Worm (Caenorhabditis elegans) whole organism, L2 larva: Measurements from ENCODE around the gene W08E12.2.

Experiments
- C34F6.9 ChIP-seq: fragments of 150-350 bp; optimal IDR thresholded peaks from 2 replicates; lab custom pipeline; 2014; ENCODE audit warnings: missing biosample characterization, missing genetic modification characterization
- ZK546.5 ChIP-seq: sonication (generic microtip); optimal IDR thresholded peaks from 2 replicates; lab custom pipeline; 2017; ENCODE audit warnings: missing biosample characterization, missing genetic modification characterization
- ceh-16 ChIP-seq: fragments of 150-350 bp; optimal IDR thresholded peaks from 2 replicates; lab custom pipeline; 2014; ENCODE audit warnings: missing biosample characterization, missing genetic modification characterization
- ceh-82 ChIP-seq: fragments of 150-350 bp; optimal IDR thresholded peaks from 2 replicates; lab custom pipeline; 2014; ENCODE audit warnings: missing biosample characterization, missing genetic modification characterization
- elt-1 ChIP-seq: fragments of 150-350 bp; optimal IDR thresholded peaks from 2 replicates; lab custom pipeline; 2014; ENCODE audit warnings: missing biosample characterization, missing genetic modification characterization
- fos-1 ChIP-seq: fragments of 150-350 bp; optimal IDR thresholded peaks from 2 replicates; lab custom pipeline; 2014; ENCODE audit warnings: missing biosample characterization, missing genetic modification characterization
- mdl-1 ChIP-seq, 2 experiments: fragments of 150-350 bp in 1 of 2; sonication (generic microtip) in 1 of 2; optimal IDR thresholded peaks; 2 replicates each; lab custom pipeline; 2017; ENCODE audit warnings: missing biosample characterization in 2 of 2, missing genetic modification characterization in 2 of 2
- nhr-11 ChIP-seq: fragments of 150-350 bp; optimal IDR thresholded peaks from 2 replicates; lab custom pipeline; 2014; ENCODE audit warnings: missing biosample characterization, missing genetic modification characterization
- nhr-25 ChIP-seq: fragments of 150-350 bp; sonication (generic microtip); optimal IDR thresholded peaks from 3 replicates; lab custom pipeline; 2014; ENCODE audit warnings: missing biosample characterization, missing genetic modification characterization
- nhr-77 ChIP-seq: fragments of 150-350 bp; optimal IDR thresholded peaks from 2 replicates; lab custom pipeline; 2014; ENCODE audit warnings: missing biosample characterization, missing genetic modification characterization
- peb-1 ChIP-seq: fragments of 150-350 bp; optimal IDR thresholded peaks from 2 replicates; lab custom pipeline; 2014; ENCODE audit warnings: missing biosample characterization, missing genetic modification characterization
- skn-1 ChIP-seq: sonication (generic microtip); optimal IDR thresholded peaks from 2 replicates; lab custom pipeline; 2017; ENCODE audit warnings: missing biosample characterization, missing genetic modification characterization

ce11 chrIV:3293800-3294493 lies 11.7 kb upstream of the W08E12.2 start:
- no peak for TF ChIP-seq ceh-82 (tag; lab: Kevin White, UChicago)
- no peak for TF ChIP-seq C34F6.9 (tag; lab: Kevin White, UChicago)
- TF ChIP-seq fos-1 (tag; lab: Kevin White, UChicago): no peak
- no peak for TF ChIP-seq elt-1 (tag; lab: Kevin White, UChicago)
- no peak for TF ChIP-seq nhr-25 (tag; lab: Kevin White, UChicago)
- no peak for TF ChIP-seq ceh-16 (tag; lab: Kevin White, UChicago)
- no peak for TF ChIP-seq nhr-11 (tag; lab: Kevin White, UChicago)
- no peak for TF ChIP-seq skn-1 (tag; lab: Kevin White, UChicago)
- TF ChIP-seq peb-1 (tag; lab: Kevin White, UChicago): no peak
- TF ChIP-seq nhr-77 (tag; lab: Kevin White, UChicago): no peak
- no peak for TF ChIP-seq ZK546.5 (tag; lab: Kevin White, UChicago)
- TF ChIP-seq mdl-1 (tag; optimal IDR thresholded peaks at IDR 0.05; lab: Kevin White, UChicago): no peak
